Worm (Caenorhabditis elegans): ENCODE measurements around the gene copz-1.

The copz-1 gene

ce11 chrII:10872541-10872940 lies at the start of gene copz-1, which contains the start of gene cyn-4:
copz-1 (plus strand) TSS chrII:10872879.
cyn-4 (minus strand) TSS chrII:10872611.
- TF ChIP-seq elt-3 (tag; optimal IDR thresholded peaks at IDR 0.05): no peak
- TF ChIP-seq ceh-16 (tag; optimal IDR thresholded peaks at IDR 0.05): no peak
- TF ChIP-seq hmg-11 (tag; optimal IDR thresholded peaks at IDR 0.05): peak; percentile 60
- peak; percentile 30 for TF ChIP-seq elt-1 (tag; optimal IDR thresholded peaks at IDR 0.05)
- peak; percentile 80 for TF ChIP-seq lin-39 (tag; optimal IDR thresholded peaks at IDR 0.05)
- peak; percentile 62 for TF ChIP-seq egl-5 (tag; optimal IDR thresholded peaks at IDR 0.05)
- TF ChIP-seq fkh-10 (GFP tag; optimal IDR thresholded peaks at IDR 0.05): peak; percentile 31
- peak; percentile 89 for TF ChIP-seq pha-4 (tag; optimal IDR thresholded peaks at IDR 0.05)
- TF ChIP-seq nhr-67 (tag; optimal IDR thresholded peaks at IDR 0.05): no peak
- peak; percentile 63 for TF ChIP-seq ceh-82 (tag; optimal IDR thresholded peaks at IDR 0.05)
- peak; percentile 90 for TF ChIP-seq nfya-1 (tag; optimal IDR thresholded peaks at IDR 0.05; ENCODE audit: insufficient read depth)
- TF ChIP-seq R02D3.7 (tag; optimal IDR thresholded peaks at IDR 0.05): peak; percentile 98
- peak; percentile 82 for TF ChIP-seq nhr-25 (tag; optimal IDR thresholded peaks at IDR 0.05)
- peak; percentile 83 for TF ChIP-seq nhr-23 (tag; optimal IDR thresholded peaks at IDR 0.05)
- TF ChIP-seq lin-15B (tag; optimal IDR thresholded peaks at IDR 0.05): peak; percentile 93
- no peak for TF ChIP-seq pqm-1 (tag; optimal IDR thresholded peaks at IDR 0.05)
- TF ChIP-seq nhr-43 (tag; optimal IDR thresholded peaks at IDR 0.05; ENCODE audit: poor library complexity, severe bottlenecking): peak; percentile 75
- TF ChIP-seq ceh-28 (tag; optimal IDR thresholded peaks at IDR 0.05): peak; percentile 39
- peak; percentile 87 for TF ChIP-seq snpc-4 (tag; optimal IDR thresholded peaks at IDR 0.05)
- peak; percentile 29 for TF ChIP-seq elt-2 (tag; optimal IDR thresholded peaks at IDR 0.05)
- TF ChIP-seq lsy-12 (tag; optimal IDR thresholded peaks at IDR 0.05): peak; percentile 16
- TF ChIP-seq nhr-12 (tag; optimal IDR thresholded peaks at IDR 0.05): no peak

ce11 chrII:10824046-10824445 lies 48.6 kb upstream of the copz-1 start, which contains the start of the genes R06F6.12 and mix-1:
R06F6.12 (minus strand) TSS chrII:10824081.
mix-1 (plus strand) TSS chrII:10824246.
- TF ChIP-seq R02D3.7 (tag; optimal IDR thresholded peaks at IDR 0.05): peak; percentile 7
- TF ChIP-seq nhr-23 (tag; optimal IDR thresholded peaks at IDR 0.05): peak; percentile 51
- TF ChIP-seq nhr-77 (tag; optimal IDR thresholded peaks at IDR 0.05): no peak
- TF ChIP-seq elt-2 (tag; optimal IDR thresholded peaks at IDR 0.05): peak; percentile 8
- TF ChIP-seq nhr-43 (tag; optimal IDR thresholded peaks at IDR 0.05; ENCODE audit: poor library complexity, severe bottlenecking): peak; percentile 62
- peak; percentile 74 for TF ChIP-seq pha-4 (tag; optimal IDR thresholded peaks at IDR 0.05)
- TF ChIP-seq hmg-11 (tag; optimal IDR thresholded peaks at IDR 0.05): peak; percentile 75
- TF ChIP-seq aly-2 (tag; optimal IDR thresholded peaks at IDR 0.05): no peak
- TF ChIP-seq nfya-1 (tag; optimal IDR thresholded peaks at IDR 0.05; ENCODE audit: insufficient read depth): peak; percentile 75
- TF ChIP-seq lin-15B (tag; optimal IDR thresholded peaks at IDR 0.05): peak; percentile 58

- TF ChIP-seq eor-1 (tag; optimal IDR thresholded peaks at IDR 0.05) (no peak), nhr-77 (tag; optimal IDR thresholded peaks at IDR 0.05) (no peak), nhr-25 (tag; optimal IDR thresholded peaks at IDR 0.05) (no peak), unc-62 (GFP tag; optimal IDR thresholded peaks at IDR 0.05) (no peak)
Observed at ce11 chrII:10829081-10829480, 43.6 kb upstream of the copz-1 start, which contains the start of gene VM106R.1. VM106R.1 (minus strand) TSS chrII:10829181.

DNA sequence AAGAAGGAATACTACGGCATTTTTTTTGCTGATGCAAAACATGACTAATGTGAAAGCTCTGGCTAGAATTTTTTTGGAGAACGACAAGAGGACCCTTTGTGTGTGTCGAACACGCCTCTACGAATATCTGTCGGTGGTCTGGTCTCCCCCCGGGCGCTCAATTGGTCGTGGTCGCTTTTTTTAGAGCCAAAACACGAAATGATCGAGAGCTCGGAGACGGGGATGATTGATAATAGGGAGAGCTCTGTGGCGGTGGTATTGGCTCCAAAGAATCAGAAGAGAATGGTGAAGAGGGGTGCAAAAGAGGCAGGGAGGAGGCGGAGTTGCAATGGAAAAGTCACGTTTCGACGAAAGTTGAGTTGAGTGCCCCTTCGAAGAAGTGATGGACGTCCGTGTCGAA lies 43.1 kb upstream of the copz-1 start:
- no peak for TF ChIP-seq fkh-2 (tag; optimal IDR thresholded peaks at IDR 0.05)
- TF ChIP-seq lin-39 (tag; optimal IDR thresholded peaks at IDR 0.05): peak; percentile 84
- TF ChIP-seq nfya-1 (tag; optimal IDR thresholded peaks at IDR 0.05; ENCODE audit: insufficient read depth): peak; percentile 24
- no peak for TF ChIP-seq nhr-23 (tag; optimal IDR thresholded peaks at IDR 0.05)
- no peak for TF ChIP-seq snpc-4 (tag; optimal IDR thresholded peaks at IDR 0.05)
- TF ChIP-seq daf-12 (tag; optimal IDR thresholded peaks at IDR 0.05): no peak
- no peak for TF ChIP-seq aly-2 (tag; optimal IDR thresholded peaks at IDR 0.05)
- TF ChIP-seq nhr-11 (tag; optimal IDR thresholded peaks at IDR 0.05): no peak
- TF ChIP-seq nhr-25 (tag; optimal IDR thresholded peaks at IDR 0.05): no peak
- no peak for TF ChIP-seq lin-15B (tag; optimal IDR thresholded peaks at IDR 0.05)
- TF ChIP-seq pqm-1 (tag; optimal IDR thresholded peaks at IDR 0.05): no peak
- no peak for TF ChIP-seq elt-3 (tag; optimal IDR thresholded peaks at IDR 0.05)
- no peak for TF ChIP-seq elt-1 (tag; optimal IDR thresholded peaks at IDR 0.05)
- TF ChIP-seq ZK546.5 (tag; optimal IDR thresholded peaks at IDR 0.05): no peak
- TF ChIP-seq nhr-237 (tag; optimal IDR thresholded peaks at IDR 0.05): no peak
- TF ChIP-seq fkh-10 (GFP tag; optimal IDR thresholded peaks at IDR 0.05): no peak
- TF ChIP-seq sea-2 (GFP tag; optimal IDR thresholded peaks at IDR 0.05): no peak
- TF ChIP-seq unc-62 (GFP tag; optimal IDR thresholded peaks at IDR 0.05): no peak

DNA sequence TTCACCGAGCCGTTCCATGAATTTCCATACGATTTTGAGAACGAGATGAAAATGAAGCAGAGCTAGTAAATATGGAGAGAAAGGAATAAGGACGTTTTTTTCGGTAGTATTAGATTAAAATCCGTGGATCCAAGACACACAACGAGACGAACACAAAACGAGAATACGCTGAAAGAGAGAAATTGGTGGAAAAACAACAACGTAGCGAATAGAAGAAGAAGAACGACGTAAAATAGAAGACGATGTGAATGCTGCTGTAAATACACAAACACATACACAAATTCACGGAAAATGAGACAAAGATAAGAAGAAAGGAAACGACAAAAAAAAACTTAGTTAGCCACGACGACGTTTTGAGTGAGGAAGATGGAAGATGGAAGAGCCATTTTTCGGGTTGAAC lies 38.0 kb upstream of the copz-1 start:
- TF ChIP-seq ceh-9 (tag; optimal IDR thresholded peaks at IDR 0.05) (no peak), nhr-11 (tag; optimal IDR thresholded peaks at IDR 0.05) (no peak), egl-5 (tag; optimal IDR thresholded peaks at IDR 0.05) (no peak), nhr-77 (tag; optimal IDR thresholded peaks at IDR 0.05) (no peak), hmg-11 (tag; optimal IDR thresholded peaks at IDR 0.05) (no peak), ceh-82 (tag; optimal IDR thresholded peaks at IDR 0.05) (no peak), nhr-237 (tag; optimal IDR thresholded peaks at IDR 0.05) (no peak), unc-39 (tag; optimal IDR thresholded peaks at IDR 0.05) (no peak), nhr-67 (tag; optimal IDR thresholded peaks at IDR 0.05) (no peak), ama-1 (optimal IDR thresholded peaks at IDR 0.05) (no peak), tbx-2 (tag; optimal IDR thresholded peaks at IDR 0.05) (no peak), elt-2 (tag; optimal IDR thresholded peaks at IDR 0.05) (no peak), snpc-4 (tag; optimal IDR thresholded peaks at IDR 0.05) (no peak), sea-2 (GFP tag; optimal IDR thresholded peaks at IDR 0.05) (no peak), lin-39 (tag; optimal IDR thresholded peaks at IDR 0.05) (no peak)
